Worm (Caenorhabditis elegans) whole organism, L3 larva: ENCODE results near the gene prx-10.

Source experiments
- R02D3.7 ChIP-seq: fragments of 150-350 bp; optimal IDR thresholded peaks from 2 replicates; lab custom pipeline; 2014; ENCODE audit warnings: missing biosample characterization, missing genetic modification characterization
- ZK546.5 ChIP-seq: sonication (generic microtip); optimal IDR thresholded peaks from 2 replicates; lab custom pipeline; 2017; ENCODE audit warnings: missing biosample characterization, missing genetic modification characterization
- aly-2 ChIP-seq: fragments of 150-350 bp; optimal IDR thresholded peaks from 2 replicates; lab custom pipeline; 2014; ENCODE audit warnings: missing biosample characterization, missing genetic modification characterization
- ceh-16 ChIP-seq: sonication (generic microtip); optimal IDR thresholded peaks from 2 replicates; lab custom pipeline; 2017; ENCODE audit warnings: missing biosample characterization, missing genetic modification characterization
- ceh-28 ChIP-seq: fragments of 150-350 bp; optimal IDR thresholded peaks from 2 replicates; lab custom pipeline; 2014; ENCODE audit warnings: missing biosample characterization, missing genetic modification reagents, missing genetic modification characterization
- daf-12 ChIP-seq: fragments of 150-350 bp; optimal IDR thresholded peaks from 2 replicates; lab custom pipeline; 2014; ENCODE audit warnings: missing biosample characterization, missing genetic modification reagents, missing genetic modification characterization
- egl-27 ChIP-seq: sonication (generic microtip); optimal IDR thresholded peaks from 4 replicates; lab custom pipeline; 2017; ENCODE audit warnings: missing biosample characterization, missing genetic modification reagents, missing genetic modification characterization
- egl-5 ChIP-seq: fragments of 150-350 bp; optimal IDR thresholded peaks from 2 replicates; lab custom pipeline; 2017; ENCODE audit warnings: missing biosample characterization, missing genetic modification reagents, missing genetic modification characterization, inconsistent platforms
- elt-1 ChIP-seq: fragments of 150-350 bp; optimal IDR thresholded peaks from 2 replicates; lab custom pipeline; 2014; ENCODE audit warnings: missing biosample characterization, missing genetic modification characterization
- elt-2 ChIP-seq: sonication (generic microtip); optimal IDR thresholded peaks from 2 replicates; lab custom pipeline; 2016; ENCODE audit warnings: missing genetic modification reagents, mild to moderate bottlenecking, missing genetic modification characterization, missing compliant biosample characterization
- elt-3 ChIP-seq, 3 experiments: fragments of 150-350 bp in 1 of 3; sonication (generic microtip) in 2 of 3; optimal IDR thresholded peaks; 2 replicates in 2 of 3; 4 replicates in 1 of 3; lab custom pipeline; 2014 to 2017; ENCODE audit warnings: missing biosample characterization in 3 of 3, missing genetic modification characterization in 3 of 3
- eor-1 ChIP-seq, 2 experiments: fragments of 150-350 bp; optimal IDR thresholded peaks; 2 replicates each; lab custom pipeline; 2014 to 2018; ENCODE audit warnings: missing biosample characterization in 2 of 2, missing genetic modification characterization in 2 of 2
- fkh-10 ChIP-seq: sonication (generic microtip); optimal IDR thresholded peaks from 2 replicates; lab custom pipeline; 2017; ENCODE audit warnings: missing biosample characterization, missing genetic modification reagents, missing genetic modification characterization
- fkh-2 ChIP-seq: fragments of 150-350 bp; optimal IDR thresholded peaks from 2 replicates; lab custom pipeline; 2014; ENCODE audit warnings: missing biosample characterization, missing genetic modification reagents, missing genetic modification characterization
- fos-1 ChIP-seq: fragments of 150-350 bp; optimal IDR thresholded peaks from 2 replicates; lab custom pipeline; 2014; ENCODE audit warnings: missing biosample characterization, missing genetic modification characterization
- hmg-11 ChIP-seq: sonication (generic microtip); optimal IDR thresholded peaks from 2 replicates; lab custom pipeline; 2016; ENCODE audit warnings: missing genetic modification characterization, missing compliant biosample characterization
- lin-39 ChIP-seq: fragments of 150-350 bp; optimal IDR thresholded peaks from 2 replicates; lab custom pipeline; 2018; ENCODE audit warnings: missing biosample characterization, missing genetic modification reagents, missing genetic modification characterization
- lsy-12 ChIP-seq: sonication (generic microtip); optimal IDR thresholded peaks from 2 replicates; lab custom pipeline; 2016; ENCODE audit warnings: mild to moderate bottlenecking, missing genetic modification characterization, missing compliant biosample characterization
- mdl-1 ChIP-seq: fragments of 150-350 bp; optimal IDR thresholded peaks from 2 replicates; lab custom pipeline; 2014; ENCODE audit warnings: missing biosample characterization, missing genetic modification characterization
- mml-1 ChIP-seq: fragments of 150-350 bp; sonication (generic microtip); optimal IDR thresholded peaks from 3 replicates; lab custom pipeline; 2014; ENCODE audit warnings: missing biosample characterization, missing genetic modification characterization
- nfya-1 ChIP-seq: sonication (generic microtip); optimal IDR thresholded peaks from 2 replicates; lab custom pipeline; 2017; ENCODE audit warnings: missing genetic modification characterization, mild to moderate bottlenecking, missing compliant biosample characterization, antibody characterized with exemption, moderate library complexity; ENCODE audit not compliant: insufficient read depth
- nhr-12 ChIP-seq: fragments of 150-350 bp; optimal IDR thresholded peaks from 2 replicates; lab custom pipeline; 2014; ENCODE audit warnings: missing biosample characterization, missing genetic modification characterization
- nhr-23 ChIP-seq: fragments of 150-350 bp; optimal IDR thresholded peaks from 2 replicates; lab custom pipeline; 2014; ENCODE audit warnings: missing biosample characterization, missing genetic modification reagents, missing genetic modification characterization
- nhr-25 ChIP-seq: sonication (generic microtip); optimal IDR thresholded peaks from 2 replicates; lab custom pipeline; 2017; ENCODE audit warnings: missing biosample characterization, missing genetic modification characterization
- nhr-77 ChIP-seq: fragments of 150-350 bp; optimal IDR thresholded peaks from 2 replicates; lab custom pipeline; 2014; ENCODE audit warnings: missing biosample characterization, missing genetic modification characterization
- pha-4 ChIP-seq: fragments of 150-350 bp; optimal IDR thresholded peaks from 2 replicates; lab custom pipeline; 2014; ENCODE audit warnings: missing biosample characterization, missing genetic modification reagents, missing genetic modification characterization
- sea-2 ChIP-seq: fragments of 150-350 bp; sonication (generic microtip); optimal IDR thresholded peaks from 4 replicates; lab custom pipeline; 2014; ENCODE audit warnings: missing biosample characterization, missing genetic modification reagents, missing genetic modification characterization
- skn-1 ChIP-seq: fragments of 150-350 bp; optimal IDR thresholded peaks from 2 replicates; lab custom pipeline; 2014; ENCODE audit warnings: missing biosample characterization, missing genetic modification characterization
- snpc-4 ChIP-seq: fragments of 150-350 bp; optimal IDR thresholded peaks from 2 replicates; lab custom pipeline; 2014; ENCODE audit warnings: missing biosample characterization, missing genetic modification characterization
- unc-39 ChIP-seq: sonication (generic microtip); optimal IDR thresholded peaks from 4 replicates; lab custom pipeline; 2017; ENCODE audit warnings: missing biosample characterization, missing genetic modification characterization
- unc-62 ChIP-seq: fragments of 150-350 bp; sonication (generic microtip); optimal IDR thresholded peaks from 4 replicates; lab custom pipeline; 2014; ENCODE audit warnings: missing biosample characterization, missing genetic modification reagents, missing genetic modification characterization
- zag-1 ChIP-seq: fragments of 150-350 bp; optimal IDR thresholded peaks from 2 replicates; lab custom pipeline; 2014; ENCODE audit warnings: missing biosample characterization, missing genetic modification characterization
- ztf-11 ChIP-seq: fragments of 150-350 bp; optimal IDR thresholded peaks from 2 replicates; lab custom pipeline; 2014; ENCODE audit warnings: missing biosample characterization, missing genetic modification characterization

The prx-10 gene

DNA sequence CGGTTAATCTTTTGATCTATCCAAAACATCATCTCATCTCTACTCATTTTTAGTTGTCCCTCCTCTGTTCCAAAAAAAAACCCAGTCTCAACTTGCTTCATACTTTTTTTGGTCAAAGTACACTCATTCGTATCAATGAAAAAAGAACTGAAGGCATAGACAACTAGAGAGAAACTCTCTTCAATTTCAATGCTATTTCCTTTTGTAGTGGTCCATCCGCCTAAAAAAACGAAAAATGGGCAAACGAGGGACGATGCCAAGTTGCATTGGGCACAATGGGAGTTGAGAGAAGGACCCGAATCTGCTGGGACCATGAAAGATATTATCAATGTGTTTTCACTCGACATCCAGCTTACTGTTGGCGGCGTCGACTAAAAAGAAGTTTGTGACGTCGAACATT is 44.0 kb downstream of the prx-10 start:
- TF ChIP-seq elt-1 (tag; lab: Kevin White, UChicago) (peak; percentile 17), elt-2 (no peak), lin-39 (tag; lab: Kevin White, UChicago) (peak; percentile 1), hmg-11 (peak; percentile 67), zag-1 (tag; lab: Kevin White, UChicago) (no peak), nfya-1 (tag; lab: Kevin White, UChicago) (peak; percentile 47), skn-1 (no peak)
- TF ChIP-seq, all 47 proteins: peak for 4

DNA sequence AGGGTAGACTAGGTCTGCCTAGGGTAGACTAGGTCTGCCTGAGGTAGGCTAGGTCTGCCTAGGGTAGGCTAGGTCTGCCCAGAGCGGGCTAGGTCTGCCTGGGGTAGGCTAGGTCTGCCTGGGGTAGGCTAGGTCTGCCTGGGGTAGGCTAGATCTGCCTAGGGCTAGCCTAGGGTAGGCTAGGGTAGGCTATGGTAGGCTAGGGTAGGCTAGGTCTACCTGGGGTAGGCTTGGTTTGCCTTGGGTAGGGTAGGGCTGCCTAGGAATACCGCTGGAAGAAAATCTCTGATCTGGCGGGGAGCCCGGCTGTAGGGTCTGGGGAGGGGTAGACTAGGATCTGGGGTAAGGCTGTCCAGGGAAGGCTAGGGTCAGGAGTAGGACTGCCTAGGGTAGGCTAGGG is 49.3 kb downstream of the prx-10 start:
- TF ChIP-seq elt-2 (no peak), nhr-23 (tag; lab: Kevin White, UChicago) (no peak), fkh-2 (tag; lab: Kevin White, UChicago) (no peak), hmg-11 (no peak), fkh-10 (no peak), ceh-28 (tag; lab: Kevin White, UChicago) (no peak), mdl-1 (tag; lab: Kevin White, UChicago) (no peak), aly-2 (tag; lab: Kevin White, UChicago) (no peak), nhr-12 (tag; lab: Kevin White, UChicago) (no peak), pha-4 (tag; lab: Kevin White, UChicago) (no peak), zag-1 (tag; lab: Kevin White, UChicago) (no peak), lin-39 (tag; lab: Kevin White, UChicago) (no peak), elt-3 (tag; optimal IDR thresholded peaks at IDR 0.05; lab: Kevin White, UChicago) (no peak), unc-62 (GFP tag; lab: Kevin White, UChicago) (no peak), egl-5 (tag; lab: Kevin White, UChicago) (no peak), fos-1 (tag; lab: Kevin White, UChicago) (no peak), mml-1 (tag; lab: Kevin White, UChicago) (no peak), ZK546.5 (tag; lab: Kevin White, UChicago) (no peak), ceh-16 (tag; lab: Kevin White, UChicago) (no peak), snpc-4 (tag; lab: Kevin White, UChicago) (no peak)

DNA sequence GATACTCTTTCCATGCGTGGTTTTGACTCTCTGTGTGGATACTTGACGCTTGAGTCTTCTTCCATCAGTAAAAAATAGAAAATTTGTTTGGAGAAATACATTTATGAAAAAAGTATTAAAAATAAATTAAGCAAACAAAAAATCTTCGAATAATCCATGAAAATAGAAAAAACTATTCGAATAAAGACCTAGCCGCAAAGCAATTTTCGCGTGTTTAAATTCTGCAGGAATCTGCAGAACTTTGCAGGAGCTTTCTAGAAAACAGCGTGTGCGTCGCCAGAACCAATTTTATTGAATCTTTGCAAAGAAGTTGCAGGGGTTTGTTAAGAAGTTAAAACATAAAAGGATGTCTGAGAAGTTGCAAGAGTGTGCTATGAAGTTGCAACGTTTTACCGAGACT is 50.0 kb downstream of the prx-10 start, which contains the start of gene ZC395.11:
TSS of gene ZC395.11 (minus strand) at position 101 of the 400 bp plus-strand sequence.
- TF ChIP-seq mml-1 (tag; lab: Kevin White, UChicago) (no peak), egl-27 (no peak), ztf-11 (tag; lab: Kevin White, UChicago) (no peak), eor-1 (tag; optimal IDR thresholded peaks at IDR 0.05; lab: Kevin White, UChicago) (no peak)
- TF ChIP-seq, all 47 proteins: peak for 0

DNA sequence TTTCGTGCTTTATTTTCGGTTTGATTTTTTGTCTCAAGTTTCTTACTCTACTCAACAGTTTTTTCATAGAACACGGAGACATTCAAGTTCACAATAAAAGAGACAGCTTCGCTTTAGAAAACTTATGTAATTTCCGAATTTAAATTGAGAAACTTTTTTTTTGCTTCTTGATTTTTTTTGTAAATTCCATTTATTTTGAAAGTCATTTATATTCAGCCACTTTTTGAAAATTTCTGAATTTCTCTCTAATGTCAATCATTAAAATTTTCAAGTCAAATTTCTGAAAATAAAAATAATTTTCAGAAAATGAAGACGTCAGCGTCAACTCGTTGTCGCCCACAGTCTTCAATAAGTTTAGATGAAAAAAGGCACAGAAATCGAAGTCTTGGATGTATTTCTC is 51.7 kb downstream of the prx-10 start, which contains the start of gene T15B12.1:
TSS of gene T15B12.1 (plus strand) at position 301 of the 400 bp plus-strand sequence.
- no peak for TF ChIP-seq hmg-11
- TF ChIP-seq unc-39 (tag; lab: Kevin White, UChicago), result no peak
- no peak for TF ChIP-seq lsy-12 (tag; lab: Kevin White, UChicago)
- TF ChIP-seq elt-1 (tag; lab: Kevin White, UChicago), result no peak
- no peak for TF ChIP-seq R02D3.7 (tag; lab: Kevin White, UChicago)
- TF ChIP-seq elt-3 (tag; optimal IDR thresholded peaks at IDR 0.05; lab: Kevin White, UChicago), result no peak
- no peak for TF ChIP-seq eor-1 (tag; optimal IDR thresholded peaks at IDR 0.05; lab: Kevin White, UChicago)
- TF ChIP-seq nhr-12 (tag; lab: Kevin White, UChicago), result no peak
- no peak for TF ChIP-seq nhr-25 (tag; lab: Kevin White, UChicago)
- no peak for TF ChIP-seq daf-12 (tag; lab: Kevin White, UChicago)
- no peak for TF ChIP-seq skn-1
- TF ChIP-seq nhr-77 (tag; lab: Kevin White, UChicago), result no peak
- no peak for TF ChIP-seq nhr-23 (tag; lab: Kevin White, UChicago)
- no peak for TF ChIP-seq sea-2
